Worm (Caenorhabditis elegans) whole organism, L3 larva: ENCODE measurements around the gene puf-7.

Experiments
- R02D3.7 ChIP-seq: fragments of 150-350 bp; optimal IDR thresholded peaks from 2 replicates; lab custom pipeline; 2014; ENCODE audit warnings: missing biosample characterization, missing genetic modification characterization
- ZK546.5 ChIP-seq: sonication (generic microtip); optimal IDR thresholded peaks from 2 replicates; lab custom pipeline; 2017; ENCODE audit warnings: missing biosample characterization, missing genetic modification characterization
- ceh-16 ChIP-seq: sonication (generic microtip); optimal IDR thresholded peaks from 2 replicates; lab custom pipeline; 2017; ENCODE audit warnings: missing biosample characterization, missing genetic modification characterization
- ceh-28 ChIP-seq: fragments of 150-350 bp; optimal IDR thresholded peaks from 2 replicates; lab custom pipeline; 2014; ENCODE audit warnings: missing biosample characterization, missing genetic modification reagents, missing genetic modification characterization
- ceh-82 ChIP-seq: fragments of 150-350 bp; optimal IDR thresholded peaks from 2 replicates; lab custom pipeline; 2014; ENCODE audit warnings: missing biosample characterization, missing genetic modification characterization
- egl-27 ChIP-seq: sonication (generic microtip); optimal IDR thresholded peaks from 4 replicates; lab custom pipeline; 2017; ENCODE audit warnings: missing biosample characterization, missing genetic modification reagents, missing genetic modification characterization
- egl-5 ChIP-seq: fragments of 150-350 bp; optimal IDR thresholded peaks from 2 replicates; lab custom pipeline; 2017; ENCODE audit warnings: missing biosample characterization, missing genetic modification reagents, missing genetic modification characterization, inconsistent platforms
- elt-1 ChIP-seq: fragments of 150-350 bp; optimal IDR thresholded peaks from 2 replicates; lab custom pipeline; 2014; ENCODE audit warnings: missing biosample characterization, missing genetic modification characterization
- elt-2 ChIP-seq: sonication (generic microtip); optimal IDR thresholded peaks from 2 replicates; lab custom pipeline; 2016; ENCODE audit warnings: missing genetic modification reagents, mild to moderate bottlenecking, missing genetic modification characterization, missing compliant biosample characterization
- elt-3 ChIP-seq, 3 experiments: fragments of 150-350 bp in 1 of 3; sonication (generic microtip) in 2 of 3; optimal IDR thresholded peaks; 2 replicates in 2 of 3; 4 replicates in 1 of 3; lab custom pipeline; 2014 to 2017; ENCODE audit warnings: missing biosample characterization in 3 of 3, missing genetic modification characterization in 3 of 3
- eor-1 ChIP-seq, 2 experiments: fragments of 150-350 bp; optimal IDR thresholded peaks; 2 replicates each; lab custom pipeline; 2014 to 2018; ENCODE audit warnings: missing biosample characterization in 2 of 2, missing genetic modification characterization in 2 of 2
- fkh-10 ChIP-seq: sonication (generic microtip); optimal IDR thresholded peaks from 2 replicates; lab custom pipeline; 2017; ENCODE audit warnings: missing biosample characterization, missing genetic modification reagents, missing genetic modification characterization
- fkh-2 ChIP-seq: fragments of 150-350 bp; optimal IDR thresholded peaks from 2 replicates; lab custom pipeline; 2014; ENCODE audit warnings: missing biosample characterization, missing genetic modification reagents, missing genetic modification characterization
- fos-1 ChIP-seq: fragments of 150-350 bp; optimal IDR thresholded peaks from 2 replicates; lab custom pipeline; 2014; ENCODE audit warnings: missing biosample characterization, missing genetic modification characterization
- hmg-11 ChIP-seq: sonication (generic microtip); optimal IDR thresholded peaks from 2 replicates; lab custom pipeline; 2016; ENCODE audit warnings: missing genetic modification characterization, missing compliant biosample characterization
- lin-15B ChIP-seq: fragments of 150-350 bp; optimal IDR thresholded peaks from 2 replicates; lab custom pipeline; 2014; ENCODE audit warnings: missing biosample characterization, missing genetic modification characterization
- lin-39 ChIP-seq: fragments of 150-350 bp; optimal IDR thresholded peaks from 2 replicates; lab custom pipeline; 2018; ENCODE audit warnings: missing biosample characterization, missing genetic modification reagents, missing genetic modification characterization
- lsy-12 ChIP-seq: sonication (generic microtip); optimal IDR thresholded peaks from 2 replicates; lab custom pipeline; 2016; ENCODE audit warnings: mild to moderate bottlenecking, missing genetic modification characterization, missing compliant biosample characterization
- mdl-1 ChIP-seq: fragments of 150-350 bp; optimal IDR thresholded peaks from 2 replicates; lab custom pipeline; 2014; ENCODE audit warnings: missing biosample characterization, missing genetic modification characterization
- mml-1 ChIP-seq: fragments of 150-350 bp; sonication (generic microtip); optimal IDR thresholded peaks from 3 replicates; lab custom pipeline; 2014; ENCODE audit warnings: missing biosample characterization, missing genetic modification characterization
- nfya-1 ChIP-seq: sonication (generic microtip); optimal IDR thresholded peaks from 2 replicates; lab custom pipeline; 2017; ENCODE audit warnings: missing genetic modification characterization, mild to moderate bottlenecking, missing compliant biosample characterization, antibody characterized with exemption, moderate library complexity; ENCODE audit not compliant: insufficient read depth
- nhr-11 ChIP-seq: fragments of 150-350 bp; optimal IDR thresholded peaks from 2 replicates; lab custom pipeline; 2014; ENCODE audit warnings: missing biosample characterization, missing genetic modification characterization
- nhr-12 ChIP-seq: fragments of 150-350 bp; optimal IDR thresholded peaks from 2 replicates; lab custom pipeline; 2014; ENCODE audit warnings: missing biosample characterization, missing genetic modification characterization
- nhr-43 ChIP-seq: sonication (generic microtip); optimal IDR thresholded peaks from 2 replicates; lab custom pipeline; 2016; ENCODE audit warnings: mild to moderate bottlenecking, missing genetic modification characterization, missing compliant biosample characterization; ENCODE audit not compliant: poor library complexity, severe bottlenecking
- nhr-67 ChIP-seq: fragments of 150-350 bp; optimal IDR thresholded peaks from 2 replicates; lab custom pipeline; 2014; ENCODE audit warnings: missing biosample characterization, missing genetic modification characterization
- pha-4 ChIP-seq: fragments of 150-350 bp; optimal IDR thresholded peaks from 2 replicates; lab custom pipeline; 2014; ENCODE audit warnings: missing biosample characterization, missing genetic modification reagents, missing genetic modification characterization
- pqm-1 ChIP-seq: fragments of 150-350 bp; optimal IDR thresholded peaks from 2 replicates; lab custom pipeline; 2017; ENCODE audit warnings: missing biosample characterization, missing genetic modification characterization, inconsistent platforms
- sea-2 ChIP-seq: fragments of 150-350 bp; sonication (generic microtip); optimal IDR thresholded peaks from 4 replicates; lab custom pipeline; 2014; ENCODE audit warnings: missing biosample characterization, missing genetic modification reagents, missing genetic modification characterization
- skn-1 ChIP-seq: fragments of 150-350 bp; optimal IDR thresholded peaks from 2 replicates; lab custom pipeline; 2014; ENCODE audit warnings: missing biosample characterization, missing genetic modification characterization
- tbx-2 ChIP-seq: sonication (generic microtip); optimal IDR thresholded peaks from 2 replicates; lab custom pipeline; 2016; ENCODE audit warnings: mild to moderate bottlenecking, missing genetic modification characterization, missing compliant biosample characterization
- unc-39 ChIP-seq: sonication (generic microtip); optimal IDR thresholded peaks from 4 replicates; lab custom pipeline; 2017; ENCODE audit warnings: missing biosample characterization, missing genetic modification characterization
- unc-62 ChIP-seq: fragments of 150-350 bp; sonication (generic microtip); optimal IDR thresholded peaks from 4 replicates; lab custom pipeline; 2014; ENCODE audit warnings: missing biosample characterization, missing genetic modification reagents, missing genetic modification characterization
- zag-1 ChIP-seq: fragments of 150-350 bp; optimal IDR thresholded peaks from 2 replicates; lab custom pipeline; 2014; ENCODE audit warnings: missing biosample characterization, missing genetic modification characterization
- ztf-11 ChIP-seq: fragments of 150-350 bp; optimal IDR thresholded peaks from 2 replicates; lab custom pipeline; 2014; ENCODE audit warnings: missing biosample characterization, missing genetic modification characterization
- ztf-4 ChIP-seq: fragments of 150-350 bp; optimal IDR thresholded peaks from 2 replicates; lab custom pipeline; 2014; ENCODE audit warnings: missing biosample characterization, missing genetic modification characterization

puf-7 gene

DNA sequence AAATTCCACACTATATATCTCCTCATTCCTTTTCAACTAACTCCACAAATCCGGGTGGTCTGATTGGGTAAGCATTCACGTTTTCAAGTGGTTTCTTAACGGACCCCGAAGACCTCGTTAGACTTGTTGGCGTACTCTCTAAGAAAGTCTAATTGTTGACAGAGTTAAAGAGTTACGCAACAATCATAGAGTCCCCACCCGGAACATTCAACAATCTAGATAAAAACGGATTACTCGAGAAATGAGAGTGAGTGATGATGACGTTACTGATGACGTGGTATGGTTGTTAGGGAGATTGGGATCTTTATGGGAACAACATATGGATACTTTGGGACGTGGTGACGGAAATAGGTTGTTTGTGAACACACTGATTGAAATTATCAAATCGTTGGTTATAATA lies 16.1 kb downstream of the puf-7 start:
- TF ChIP-seq lin-15B (tag; lab: Kevin White, UChicago) (no peak), pqm-1 (tag; lab: Kevin White, UChicago) (no peak), nhr-12 (tag; lab: Kevin White, UChicago) (no peak), nhr-67 (tag; lab: Kevin White, UChicago) (no peak), nhr-43 (tag; lab: Kevin White, UChicago) (no peak), egl-5 (no peak), nhr-11 (tag; lab: Kevin White, UChicago) (no peak), fkh-2 (no peak), elt-1 (tag; lab: Kevin White, UChicago) (no peak), ceh-28 (tag; lab: Kevin White, UChicago) (no peak), skn-1 (tag; lab: Kevin White, UChicago) (no peak), mdl-1 (tag; lab: Kevin White, UChicago) (no peak), sea-2 (GFP tag; lab: Kevin White, UChicago) (no peak)

ce11 chrIV:5506642-5507041 lies 20.1 kb downstream of the puf-7 start:
- TF ChIP-seq ztf-11 (tag; lab: Kevin White, UChicago) (no peak), elt-1 (tag; lab: Kevin White, UChicago) (peak; percentile 93)

DNA sequence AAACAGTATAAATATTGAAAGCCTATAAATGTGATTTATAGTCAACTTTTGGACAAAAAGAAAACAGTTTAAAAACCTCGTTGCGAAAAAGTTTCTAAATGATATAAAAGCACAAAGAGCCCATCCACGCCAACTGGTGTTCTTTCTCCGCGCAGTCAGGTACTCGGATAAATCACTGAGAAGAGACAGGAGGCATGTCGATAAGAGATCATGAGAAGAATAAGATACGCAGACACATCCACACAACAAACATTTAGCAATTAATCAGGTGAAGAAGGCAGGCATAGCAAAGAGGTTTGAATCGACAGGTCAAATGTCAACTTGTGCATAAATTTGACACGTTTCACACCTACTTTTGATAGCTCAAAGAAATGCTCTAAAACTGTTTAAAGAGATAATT lies 21.2 kb downstream of the puf-7 start:
- TF ChIP-seq egl-5 (peak; percentile 13), lin-39 (tag; lab: Kevin White, UChicago) (peak; percentile 65), ceh-28 (tag; lab: Kevin White, UChicago) (no peak), unc-39 (tag; lab: Kevin White, UChicago) (no peak)

DNA sequence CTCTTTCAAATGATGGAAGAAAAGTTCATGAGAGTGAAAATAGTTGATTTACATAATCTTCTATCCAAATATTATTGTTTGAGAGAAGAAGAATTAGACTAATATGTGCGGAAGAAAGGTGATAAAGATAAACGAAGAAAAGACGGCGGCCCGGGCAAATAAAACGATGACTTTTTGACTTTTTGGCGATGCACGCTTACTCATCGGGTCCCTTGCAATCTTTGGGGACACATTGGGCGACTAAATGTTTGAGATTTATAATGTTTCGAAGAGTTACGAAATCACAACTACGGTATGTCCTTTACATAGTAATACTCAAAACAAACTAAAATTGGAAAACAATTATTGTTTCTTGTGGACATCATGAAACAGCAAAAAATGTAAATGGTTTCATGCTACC lies 28.3 kb downstream of the puf-7 start:
- TF ChIP-seq unc-62 (no peak), egl-5 (no peak), nhr-11 (tag; lab: Kevin White, UChicago) (no peak), elt-2 (tag; lab: Kevin White, UChicago) (no peak), ztf-4 (tag; lab: Kevin White, UChicago) (no peak), fkh-10 (GFP tag; lab: Kevin White, UChicago) (no peak)

ce11 chrIV:5519044-5519443 lies 32.5 kb downstream of the puf-7 start:
- TF ChIP-seq eor-1 (tag; optimal IDR thresholded peaks at IDR 0.05; lab: Kevin White, UChicago), result no peak
- peak; percentile 91 for TF ChIP-seq elt-1 (tag; lab: Kevin White, UChicago)
- TF ChIP-seq lin-39 (tag; lab: Kevin White, UChicago), result peak; percentile 18

- TF ChIP-seq zag-1 (tag; lab: Kevin White, UChicago) (no peak), ceh-16 (tag; lab: Kevin White, UChicago) (no peak), pha-4 (tag; lab: Kevin White, UChicago) (peak; percentile 54), lsy-12 (tag; lab: Kevin White, UChicago) (no peak)
Measured at ce11 chrIV:5526711-5527383, 40.3 kb downstream of the puf-7 start.

DNA sequence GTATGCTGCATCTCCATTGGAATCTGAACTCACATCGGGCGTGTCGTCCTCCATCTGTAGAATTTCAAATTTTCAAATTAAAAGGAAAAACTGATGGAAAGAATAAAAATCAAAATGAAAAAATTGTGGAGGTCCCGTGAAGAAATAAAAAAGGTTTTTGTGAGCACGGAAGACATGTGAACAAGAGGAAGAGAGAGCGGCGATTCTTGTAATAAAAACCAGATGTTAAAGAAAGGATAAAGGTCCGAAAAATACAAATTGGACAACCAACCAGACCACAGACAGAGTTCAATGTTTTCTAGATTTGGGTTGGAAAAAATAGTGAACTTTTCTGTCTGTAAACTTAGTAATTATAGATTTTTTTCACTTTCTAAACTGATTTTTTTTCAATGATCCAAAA lies 41.8 kb downstream of the puf-7 start, which contains the start of gene unc-5:
unc-5 (minus strand) TSS at position 54 of the 400 bp plus-strand sequence.
- TF ChIP-seq hmg-11 (tag; lab: Kevin White, UChicago), result no peak
- no peak for TF ChIP-seq egl-27 (tag; lab: Kevin White, UChicago)
- TF ChIP-seq elt-3 (tag; optimal IDR thresholded peaks at IDR 0.05; lab: Kevin White, UChicago), result no peak
- no peak for TF ChIP-seq mdl-1 (tag; lab: Kevin White, UChicago)
- no peak for TF ChIP-seq nfya-1
- TF ChIP-seq nhr-43 (tag; lab: Kevin White, UChicago), result no peak
- no peak for TF ChIP-seq ceh-82
- TF ChIP-seq mml-1 (tag; lab: Kevin White, UChicago), result no peak
- no peak for TF ChIP-seq ceh-28 (tag; lab: Kevin White, UChicago)
- TF ChIP-seq lin-39 (tag; lab: Kevin White, UChicago), result no peak
- no peak for TF ChIP-seq tbx-2 (tag; lab: Kevin White, UChicago)
- no peak for TF ChIP-seq unc-39 (tag; lab: Kevin White, UChicago)
- no peak for TF ChIP-seq R02D3.7 (tag; lab: Kevin White, UChicago)
- TF ChIP-seq fkh-2, result no peak
- no peak for TF ChIP-seq fkh-10 (GFP tag; lab: Kevin White, UChicago)
- no peak for TF ChIP-seq eor-1 (tag; optimal IDR thresholded peaks at IDR 0.05; lab: Kevin White, UChicago)
- TF ChIP-seq ZK546.5, result no peak
- no peak for TF ChIP-seq fos-1
- TF ChIP-seq, all 47 proteins: peak for 0
